Worm (Caenorhabditis elegans) whole organism, L4 larva: ENCODE data around the gene K03H1.13.

Source experiments
- dve-1 ChIP-seq: sonication (generic microtip); optimal IDR thresholded peaks from 2 replicates; lab custom pipeline; 2017; ENCODE audit warnings: antibody characterized with exemption, mild to moderate bottlenecking, missing genetic modification characterization, missing compliant biosample characterization; ENCODE audit not compliant: insufficient read depth
- fkh-10 ChIP-seq: fragments of 150-350 bp; optimal IDR thresholded peaks from 2 replicates; lab custom pipeline; 2014; ENCODE audit warnings: missing biosample characterization, missing genetic modification reagents, missing genetic modification characterization
- fos-1 ChIP-seq: fragments of 150-350 bp; optimal IDR thresholded peaks from 2 replicates; lab custom pipeline; 2014; ENCODE audit warnings: missing biosample characterization, missing genetic modification characterization
- hif-1 ChIP-seq, 2 experiments: sonication (generic microtip); optimal IDR thresholded peaks; 2 replicates each; lab custom pipeline; 2016 to 2017; ENCODE audit warnings: missing compliant biosample characterization in 2 of 2, missing genetic modification characterization in 2 of 2, missing genetic modification reagents in 2 of 2, missing genotype in 2 of 2, mild to moderate bottlenecking in 1 of 2
- hlh-30 ChIP-seq: sonication (generic microtip); optimal IDR thresholded peaks from 2 replicates; lab custom pipeline; 2017; ENCODE audit warnings: antibody characterized with exemption, mild to moderate bottlenecking, missing genetic modification characterization, missing compliant biosample characterization; ENCODE audit not compliant: insufficient read depth
- madf-5 ChIP-seq, 2 experiments: fragments of 200-800 bp; sonication (Bioruptor generic); IDR thresholded peaks; 2 replicates each; pipeline ENCODE4 v1.3.6; 2022; ENCODE audit warnings: missing compliant biosample characterization in 2 of 2, missing genetic modification characterization in 2 of 2
- nhr-28 ChIP-seq: fragments of 150-350 bp; optimal IDR thresholded peaks from 2 replicates; lab custom pipeline; 2014; ENCODE audit warnings: missing biosample characterization, missing genetic modification characterization
- ztf-11 ChIP-seq: fragments of 150-350 bp; optimal IDR thresholded peaks from 2 replicates; lab custom pipeline; 2014; ENCODE audit warnings: missing biosample characterization, missing genetic modification characterization

- TF ChIP-seq madf-5 (GFP tag; IDR thresholded peaks at IDR 0.05; lab: Robert Waterston, UW) (no peak), hif-1 (tag; optimal IDR thresholded peaks at IDR 0.05; lab: Kevin White, UChicago) (no peak), fos-1 (tag; lab: Kevin White, UChicago) (no peak), ztf-11 (tag; lab: Kevin White, UChicago) (no peak), dve-1 (tag; lab: Kevin White, UChicago) (no peak), nhr-28 (tag; lab: Kevin White, UChicago) (no peak), hlh-30 (tag; lab: Kevin White, UChicago) (no peak), fkh-10 (GFP tag; lab: Kevin White, UChicago) (no peak)
Observed at ce11 chrIII:9946806-9947419, 3.2 kb downstream of the K03H1.13 start, which contains the start of gene K03H1.7.
